Fruit fly (Drosophila melanogaster) whole organism, embryonic: Measurements from ENCODE around the gene lin-52.

Source experiments
- Atf3 ChIP-seq: fragments of 200-800 bp; sonication (Bioruptor generic); optimal IDR thresholded peaks from 3 replicates; lab custom pipeline; 2016; ENCODE audit warnings: missing biosample characterization, missing genetic modification characterization
- CG12299 ChIP-seq: fragments of 200-800 bp; sonication (Bioruptor generic); optimal IDR thresholded peaks from 2 replicates; lab custom pipeline; 2018; ENCODE audit warnings: missing biosample characterization, mild to moderate bottlenecking, missing genetic modification characterization
- CG1233 ChIP-seq: fragments of 200-800 bp; sonication (Bioruptor generic); optimal IDR thresholded peaks from 4 replicates; lab custom pipeline; 2018; ENCODE audit warnings: missing biosample characterization, mild to moderate bottlenecking, missing genetic modification characterization
- CG13775 ChIP-seq: fragments of 200-800 bp; sonication (Bioruptor generic); optimal IDR thresholded peaks from 3 replicates; lab custom pipeline; 2017; ENCODE audit warnings: missing biosample characterization, mild to moderate bottlenecking, missing genetic modification characterization
- CG14710 ChIP-seq: fragments of 200-800 bp; sonication (Bioruptor generic); optimal IDR thresholded peaks from 3 replicates; lab custom pipeline; 2019; ENCODE audit warnings: missing biosample characterization, mild to moderate bottlenecking, missing genetic modification characterization, moderate library complexity
- CG17385 ChIP-seq: fragments of 200-800 bp; sonication (Bioruptor generic); optimal IDR thresholded peaks from 3 replicates; lab custom pipeline; 2018; ENCODE audit warnings: missing biosample characterization, mild to moderate bottlenecking, missing genetic modification characterization
- CG18262 ChIP-seq: fragments of 200-800 bp; optimal IDR thresholded peaks from 3 replicates; lab custom pipeline; 2019; ENCODE audit warnings: missing biosample characterization, mild to moderate bottlenecking, missing genetic modification characterization, moderate library complexity
- CG31441 ChIP-seq: fragments of 200-800 bp; sonication (Bioruptor generic); IDR thresholded peaks from 2 replicates; pipeline ENCODE4 v1.3.6; 2022; ENCODE audit warnings: missing biosample characterization, missing genetic modification characterization
- CG3838 ChIP-seq: fragments of 200-800 bp; sonication (Bioruptor generic); optimal IDR thresholded peaks from 3 replicates; lab custom pipeline; 2016; ENCODE audit warnings: missing biosample characterization, missing genetic modification characterization
- CG4360 ChIP-seq: fragments of 200-800 bp; sonication (Bioruptor generic); IDR thresholded peaks from 2 replicates; pipeline ENCODE4 v1.3.6; 2022; ENCODE audit warnings: missing biosample characterization, missing genetic modification characterization
- CG4707 ChIP-seq: fragments of 200-800 bp; sonication (Bioruptor generic); optimal IDR thresholded peaks from 2 replicates; lab custom pipeline; 2018; ENCODE audit warnings: missing biosample characterization, mild to moderate bottlenecking, missing genetic modification characterization, moderate library complexity
- CG7372 ChIP-seq: fragments of 200-800 bp; sonication (Bioruptor generic); IDR thresholded peaks from 2 replicates; pipeline ENCODE4 v1.3.6; 2022; ENCODE audit warnings: missing biosample characterization, missing genetic modification characterization
- CG9215 ChIP-seq: fragments of 200-800 bp; sonication (Bioruptor generic); IDR thresholded peaks from 2 replicates; pipeline ENCODE4 v1.3.6; 2022; ENCODE audit warnings: missing biosample characterization, missing genetic modification characterization
- CHES-1-like ChIP-seq: fragments of 200-800 bp; sonication (Bioruptor generic); optimal IDR thresholded peaks from 2 replicates; lab custom pipeline; 2016; ENCODE audit warnings: missing biosample characterization, missing genetic modification characterization
- CoRest ChIP-seq: fragments of 200-800 bp; sonication (Bioruptor generic); optimal IDR thresholded peaks from 3 replicates; lab custom pipeline; 2018; ENCODE audit warnings: missing biosample characterization, mild to moderate bottlenecking, missing genetic modification characterization, moderate library complexity
- Dad ChIP-seq: fragments of 200-800 bp; sonication (Bioruptor generic); optimal IDR thresholded peaks from 3 replicates; lab custom pipeline; 2016; ENCODE audit warnings: missing biosample characterization, missing genetic modification characterization
- Dip3 ChIP-seq: fragments of 200-800 bp; sonication (Bioruptor generic); optimal IDR thresholded peaks from 3 replicates; lab custom pipeline; 2016; ENCODE audit warnings: missing biosample characterization, missing genetic modification characterization
- Gug ChIP-seq: fragments of 200-800 bp; sonication (Bioruptor generic); IDR thresholded peaks from 4 replicates; pipeline ENCODE4 v1.3.6; 2022; ENCODE audit warnings: missing biosample characterization, missing genetic modification characterization
- H2.0 ChIP-seq: fragments of 200-800 bp; sonication (Bioruptor generic); IDR thresholded peaks from 2 replicates; pipeline ENCODE4 v1.3.6; 2022; ENCODE audit warnings: missing biosample characterization, missing genetic modification characterization
- Hey ChIP-seq: fragments of 200-800 bp; sonication (Bioruptor generic); optimal IDR thresholded peaks from 3 replicates; lab custom pipeline; 2018; ENCODE audit warnings: missing biosample characterization, mild to moderate bottlenecking, missing genetic modification characterization
- Hr78 ChIP-seq, 2 experiments: fragments of 200-800 bp in 1 of 2; fragments of >200 bp in 1 of 2; sonication (Bioruptor generic) in 1 of 2; optimal IDR thresholded peaks; 2 replicates each; lab custom pipeline; 2017 to 2019; ENCODE audit warnings: missing biosample characterization in 2 of 2, missing genetic modification characterization in 2 of 2, mild to moderate bottlenecking in 1 of 2, moderate library complexity in 1 of 2
- Lim3 ChIP-seq: fragments of 200-800 bp; sonication (Bioruptor generic); IDR thresholded peaks from 2 replicates; pipeline ENCODE4 v1.3.6; 2022; ENCODE audit warnings: missing biosample characterization, missing genetic modification characterization
- Med ChIP-seq: fragments of 200-800 bp; sonication (Bioruptor generic); peaks from one replicate; lab custom pipeline; 2016; ENCODE audit warnings: missing biosample characterization, missing genetic modification characterization, mild to moderate bottlenecking, inconsistent platforms, moderate library complexity
- NfI ChIP-seq: fragments of 200-800 bp; sonication (Bioruptor generic); optimal IDR thresholded peaks from 3 replicates; lab custom pipeline; 2018; ENCODE audit warnings: missing biosample characterization, mild to moderate bottlenecking, missing genetic modification characterization, moderate library complexity
- Pdp1 ChIP-seq, 2 experiments: fragments of 200-800 bp; sonication (Bioruptor generic); optimal IDR thresholded peaks; 3 replicates each; lab custom pipeline; 2016; ENCODE audit warnings: missing biosample characterization in 2 of 2, missing genetic modification characterization in 2 of 2, mild to moderate bottlenecking in 1 of 2, moderate library complexity in 1 of 2
- Rfx ChIP-seq: fragments of 200-800 bp; sonication (Bioruptor generic); IDR thresholded peaks from 2 replicates; pipeline ENCODE4 v1.3.6; 2022; ENCODE audit warnings: missing biosample characterization, missing genetic modification characterization
- Scr ChIP-seq: fragments of 200-800 bp; sonication (Bioruptor generic); IDR thresholded peaks from 2 replicates; pipeline ENCODE4 v1.3.6; 2022; ENCODE audit warnings: missing biosample characterization, missing genetic modification characterization; ENCODE audit not compliant: partially characterized antibody
- Spps ChIP-seq: fragments of 200-800 bp; sonication (Bioruptor generic); optimal IDR thresholded peaks from 2 replicates; lab custom pipeline; 2018; ENCODE audit warnings: missing biosample characterization, mild to moderate bottlenecking, missing genetic modification characterization
- Xbp1 ChIP-seq: fragments of 200-800 bp; sonication (Bioruptor generic); optimal IDR thresholded peaks from 3 replicates; lab custom pipeline; 2016; ENCODE audit warnings: missing biosample characterization, mild to moderate bottlenecking, missing genetic modification characterization
- al ChIP-seq: fragments of 200-800 bp; sonication (Bioruptor generic); IDR thresholded peaks from 2 replicates; pipeline ENCODE4 v1.3.6; 2022; ENCODE audit warnings: missing biosample characterization, missing genetic modification characterization
- az2 ChIP-seq: fragments of 200-800 bp; sonication (Bioruptor generic); optimal IDR thresholded peaks from 3 replicates; lab custom pipeline; 2016; ENCODE audit warnings: missing biosample characterization, missing genetic modification characterization
- cas ChIP-seq: fragments of 200-800 bp; sonication (Bioruptor generic); IDR thresholded peaks from 2 replicates; pipeline ENCODE4 v1.3.6; 2022; ENCODE audit warnings: missing biosample characterization, missing genetic modification characterization
- chif ChIP-seq, 2 experiments: fragments of 200-800 bp; sonication (Bioruptor generic); optimal IDR thresholded peaks; 3 replicates each; lab custom pipeline; 2016; ENCODE audit warnings: missing biosample characterization in 2 of 2, missing genetic modification characterization in 2 of 2
- ci ChIP-seq: fragments of 200-800 bp; sonication (Bioruptor generic); IDR thresholded peaks from 3 replicates; pipeline ENCODE4 v1.3.6; 2022; ENCODE audit warnings: missing biosample characterization, missing genetic modification characterization
- crp ChIP-seq, 2 experiments: fragments of 200-800 bp; sonication (Bioruptor generic); optimal IDR thresholded peaks; 2 replicates in 1 of 2; 3 replicates in 1 of 2; lab custom pipeline; 2017; ENCODE audit warnings: missing biosample characterization in 2 of 2, missing genetic modification characterization in 2 of 2, mild to moderate bottlenecking in 1 of 2, moderate library complexity in 1 of 2
- dm ChIP-seq: fragments of 200-800 bp; sonication (Bioruptor generic); optimal IDR thresholded peaks from 3 replicates; lab custom pipeline; 2016; ENCODE audit warnings: missing biosample characterization, missing genetic modification characterization
- fru ChIP-seq: fragments of >200 bp; optimal IDR thresholded peaks from 2 replicates; lab custom pipeline; 2017
- gcm ChIP-seq: fragments of 200-800 bp; sonication (Bioruptor generic); optimal IDR thresholded peaks from 2 replicates; lab custom pipeline; 2019; ENCODE audit warnings: missing biosample characterization, mild to moderate bottlenecking, missing genetic modification characterization, moderate library complexity
- insv ChIP-seq, 2 experiments: fragments of 200-800 bp; sonication (Bioruptor generic); optimal IDR thresholded peaks; 3 replicates each; lab custom pipeline; 2016 to 2018; ENCODE audit warnings: missing biosample characterization in 2 of 2, missing genetic modification characterization in 2 of 2
- onecut ChIP-seq: fragments of 200-800 bp; sonication (Bioruptor generic); IDR thresholded peaks from 2 replicates; pipeline ENCODE4 v1.3.6; 2022; ENCODE audit warnings: missing biosample characterization, missing genetic modification characterization
- otp ChIP-seq: fragments of 200-800 bp; sonication (Bioruptor generic); IDR thresholded peaks from 3 replicates; pipeline ENCODE4, ENCODE4 v1.3.6; 2022; ENCODE audit warnings: missing biosample characterization, missing genetic modification characterization
- pnt ChIP-seq: fragments of 200-800 bp; sonication (Bioruptor generic); optimal IDR thresholded peaks from 3 replicates; lab custom pipeline; 2016; ENCODE audit warnings: missing biosample characterization, missing genetic modification characterization
- prd ChIP-seq, 3 experiments: fragments of >200 bp in 2 of 3; fragments of 200-800 bp in 1 of 3; sonication (Bioruptor generic) in 1 of 3; optimal IDR thresholded peaks in 2 of 3; IDR thresholded peaks in 1 of 3; 2 replicates in 2 of 3; 3 replicates in 1 of 3; pipeline versions ENCODE4 v1.3.6 to Lab custom; 2017 to 2022; ENCODE audit warnings: missing biosample characterization in 1 of 3, missing genetic modification characterization in 1 of 3
- sd ChIP-seq: fragments of 200-800 bp; sonication (Bioruptor generic); optimal IDR thresholded peaks from 3 replicates; lab custom pipeline; 2018; ENCODE audit warnings: missing biosample characterization, mild to moderate bottlenecking, missing genetic modification characterization, moderate library complexity
- sens-2 ChIP-seq: fragments of 200-800 bp; sonication (Bioruptor generic); IDR thresholded peaks from 2 replicates; pipeline ENCODE4 v1.3.6; 2022; ENCODE audit warnings: missing biosample characterization, missing genetic modification characterization
- shn ChIP-seq: fragments of 200-800 bp; sonication (Bioruptor generic); optimal IDR thresholded peaks from 3 replicates; lab custom pipeline; 2016; ENCODE audit warnings: missing biosample characterization, missing genetic modification characterization
- tgo ChIP-seq: fragments of 200-800 bp; sonication (Bioruptor generic); IDR thresholded peaks from 3 replicates; pipeline ENCODE4 v1.3.6; 2022; ENCODE audit warnings: missing biosample characterization, missing genetic modification characterization
- ttk ChIP-seq: fragments of 200-800 bp; sonication (Bioruptor generic); IDR thresholded peaks from 2 replicates; pipeline ENCODE4 v2.1.2; 2022; ENCODE audit warnings: missing biosample characterization, missing genetic modification characterization
- tup ChIP-seq: fragments of 200-800 bp; sonication (Bioruptor generic); optimal IDR thresholded peaks from 2 replicates; lab custom pipeline; 2016; ENCODE audit warnings: missing biosample characterization, mild to moderate bottlenecking, missing genetic modification characterization, moderate library complexity

Gene lin-52

dm6 chrX:5783260-5784040, 28.7 kb upstream of the lin-52 start (continued):
- TF ChIP-seq CG31441 (GFP tag; lab: Robert Waterston, UW) (peak; percentile 70), Gug (GFP tag; lab: Robert Waterston, UW) (0 out of 4 replicates have a peak, but pooled peaks have one; percentile 19), gcm (GFP tag; lab: Kevin White, UChicago) (peak; percentile 2), az2 (GFP tag; lab: Kevin White, UChicago) (peak; percentile 47), CG13775 (GFP tag; lab: Kevin White, UChicago) (no peak), CG17385 (GFP tag; lab: Kevin White, UChicago) (no peak), pnt (peak; percentile 22), fru (lab: Kevin White, UChicago) (no peak), Spps (tag; lab: Kevin White, UChicago) (no peak), chif (GFP tag; optimal IDR thresholded peaks at IDR 0.05; lab: Kevin White, UChicago) (peak in 1 of 2 experiments; percentile 24), Scr (GFP tag; lab: Robert Waterston, UW) (no peak), sd (tag; lab: Kevin White, UChicago) (no peak), shn (no peak), crp (GFP tag; optimal IDR thresholded peaks at IDR 0.05; lab: Kevin White, UChicago) (no peak), CG4707 (GFP tag; lab: Kevin White, UChicago) (peak; percentile 75), CG4360 (GFP tag; lab: Robert Waterston, UW) (0 out of 2 replicates have a peak, but pooled peaks have one; percentile 24), insv (GFP tag; optimal IDR thresholded peaks at IDR 0.05; lab: Kevin White, UChicago) (no peak), Dad (GFP tag; lab: Kevin White, UChicago) (no peak), CoRest (tag; lab: Kevin White, UChicago) (peak; percentile 37), Atf3 (GFP tag; lab: Kevin White, UChicago) (no peak), CG14710 (tag; lab: Kevin White, UChicago) (no peak), prd (optimal IDR thresholded peaks at IDR 0.05; lab: Kevin White, UChicago) (no peak), prd (GFP tag; IDR thresholded peaks at IDR 0.05; lab: Robert Waterston, UW) (peak; percentile 55; the same call in 2 of the 3 replicates), CG18262 (tag; lab: Kevin White, UChicago) (peak; percentile 54), ttk (GFP tag; lab: Robert Waterston, UW) (no peak; the same call in 1 of the 2 replicates), cas (GFP tag; lab: Robert Waterston, UW) (no peak), Hr78 (GFP tag; optimal IDR thresholded peaks at IDR 0.05; lab: Kevin White, UChicago) (peak in 1 of 2 experiments; percentile 6), Pdp1 (GFP tag; optimal IDR thresholded peaks at IDR 0.05; lab: Kevin White, UChicago) (peak in 1 of 2 experiments; percentile 17), dm (GFP tag; lab: Kevin White, UChicago) (no peak), Med (peak; percentile 50), CG9215 (GFP tag; lab: Robert Waterston, UW) (no peak), CG1233 (GFP tag; lab: Kevin White, UChicago) (peak; percentile 6), NfI (peak; percentile 4), tup (GFP tag; lab: Kevin White, UChicago) (no peak), sens-2 (GFP tag; lab: Robert Waterston, UW) (peak; percentile 54; the same call in 1 of the 2 replicates), onecut (GFP tag; lab: Robert Waterston, UW) (0 out of 2 replicates have a peak, but pooled peaks have one; percentile 22), Lim3 (GFP tag; lab: Robert Waterston, UW) (no peak), Rfx (no peak), CG12299 (tag; lab: Kevin White, UChicago) (no peak), CHES-1-like (GFP tag; lab: Kevin White, UChicago) (no peak), CG7372 (no peak), tgo (GFP tag; lab: Robert Waterston, UW) (peak; percentile 35; the same call in 1 of the 3 replicates), Dip3 (GFP tag; lab: Kevin White, UChicago) (no peak), al (GFP tag; lab: Robert Waterston, UW) (no peak), otp (GFP tag; lab: Robert Waterston, UW) (no peak), ci (peak; percentile 69), Hey (tag; lab: Kevin White, UChicago) (no peak), Xbp1 (GFP tag; lab: Kevin White, UChicago) (peak; percentile 33), CG3838 (GFP tag; lab: Kevin White, UChicago) (no peak), H2.0 (GFP tag; lab: Robert Waterston, UW) (no peak)
